Fruit fly (Drosophila melanogaster) whole organism, embryonic: ENCODE measurements around the gene Cad89D.
A peak's percentile ranks its signal among the peaks of the same experiment; 100 is the strongest.

Source experiments
- Ada2b ChIP-seq: fragments of 200-800 bp; sonication (Bioruptor generic); IDR thresholded peaks from 2 replicates; pipeline ENCODE4 v1.3.6; 2022; ENCODE audit warnings: missing biosample characterization, missing genetic modification characterization
- Atf3 ChIP-seq: fragments of 200-800 bp; sonication (Bioruptor generic); optimal IDR thresholded peaks from 3 replicates; lab custom pipeline; 2016; ENCODE audit warnings: missing biosample characterization, missing genetic modification characterization
- Bteb2 ChIP-seq: fragments of 200-800 bp; sonication (Bioruptor generic); optimal IDR thresholded peaks from 2 replicates; lab custom pipeline; 2016; ENCODE audit warnings: missing biosample characterization, missing genetic modification characterization
- C15 ChIP-seq: fragments of 200-800 bp; sonication (Bioruptor generic); IDR thresholded peaks from 3 replicates; pipeline ENCODE4 v1.3.6; 2022; ENCODE audit warnings: missing biosample characterization, missing genetic modification characterization
- CG10274 ChIP-seq: fragments of 200-800 bp; sonication (Bioruptor generic); optimal IDR thresholded peaks from 3 replicates; lab custom pipeline; 2017; ENCODE audit warnings: missing biosample characterization, mild to moderate bottlenecking, missing genetic modification characterization
- CG12744 ChIP-seq: fragments of 200-800 bp; sonication (Bioruptor generic); optimal IDR thresholded peaks from 2 replicates; lab custom pipeline; 2016; ENCODE audit warnings: missing biosample characterization, missing genetic modification characterization
- CG12769 ChIP-seq: fragments of 200-800 bp; sonication (Bioruptor generic); optimal IDR thresholded peaks from 2 replicates; lab custom pipeline; 2019; ENCODE audit warnings: missing biosample characterization, mild to moderate bottlenecking, missing genetic modification characterization, moderate library complexity
- CG14667 ChIP-seq: fragments of 200-800 bp; sonication (Bioruptor generic); IDR thresholded peaks from 2 replicates; pipeline ENCODE4 v1.3.6; 2022; ENCODE audit warnings: missing biosample characterization, missing genetic modification characterization
- CG15011 ChIP-seq: fragments of 200-800 bp; sonication (Bioruptor generic); optimal IDR thresholded peaks from 3 replicates; lab custom pipeline; 2018; ENCODE audit warnings: missing biosample characterization, mild to moderate bottlenecking, missing genetic modification characterization
- CG15269 ChIP-seq: fragments of 200-800 bp; sonication (Bioruptor generic); optimal IDR thresholded peaks from 2 replicates; lab custom pipeline; 2018; ENCODE audit warnings: missing biosample characterization, mild to moderate bottlenecking, missing genetic modification characterization, moderate library complexity
- CG15601 ChIP-seq: fragments of 200-800 bp; sonication (Bioruptor generic); optimal IDR thresholded peaks from 3 replicates; lab custom pipeline; 2019; ENCODE audit warnings: missing biosample characterization, mild to moderate bottlenecking, missing genetic modification characterization, moderate library complexity
- CG16815 ChIP-seq: fragments of 200-800 bp; sonication (Bioruptor generic); optimal IDR thresholded peaks from 3 replicates; lab custom pipeline; 2017; ENCODE audit warnings: missing biosample characterization, mild to moderate bottlenecking, missing genetic modification characterization
- CG2712 ChIP-seq: fragments of 200-800 bp; optimal IDR thresholded peaks from 3 replicates; lab custom pipeline; 2019; ENCODE audit warnings: missing biosample characterization, mild to moderate bottlenecking, missing genetic modification characterization, moderate library complexity
- CG2889 ChIP-seq: fragments of 200-800 bp; sonication (Bioruptor generic); IDR thresholded peaks from 3 replicates; pipeline ENCODE4 v1.3.6; 2022; ENCODE audit warnings: missing biosample characterization, missing genetic modification characterization
- CG3726 ChIP-seq: fragments of 200-800 bp; sonication (Bioruptor generic); IDR thresholded peaks from 3 replicates; pipeline ENCODE4, ENCODE4 v1.3.6; 2022; ENCODE audit warnings: missing biosample characterization, missing genetic modification characterization
- CG4360 ChIP-seq: fragments of 200-800 bp; sonication (Bioruptor generic); IDR thresholded peaks from 2 replicates; pipeline ENCODE4 v1.3.6; 2022; ENCODE audit warnings: missing biosample characterization, missing genetic modification characterization
- CG4854 ChIP-seq: fragments of 200-800 bp; sonication (Bioruptor generic); optimal IDR thresholded peaks from 2 replicates; lab custom pipeline; 2016; ENCODE audit warnings: missing biosample characterization, missing genetic modification characterization, inconsistent platforms
- CG5245 ChIP-seq: fragments of 200-800 bp; sonication (Bioruptor generic); optimal IDR thresholded peaks from 3 replicates; lab custom pipeline; 2016; ENCODE audit warnings: missing biosample characterization, missing genetic modification characterization
- CG8089 ChIP-seq: fragments of 200-800 bp; sonication (Bioruptor generic); optimal IDR thresholded peaks from 3 replicates; lab custom pipeline; 2016; ENCODE audit warnings: missing biosample characterization, missing genetic modification characterization
- CG8281 ChIP-seq: fragments of 200-800 bp; sonication (Bioruptor generic); optimal IDR thresholded peaks from 2 replicates; lab custom pipeline; 2018; ENCODE audit warnings: missing biosample characterization, mild to moderate bottlenecking, missing genetic modification characterization, moderate library complexity
- CG9437 ChIP-seq: fragments of 200-800 bp; sonication (Bioruptor generic); optimal IDR thresholded peaks from 2 replicates; lab custom pipeline; 2018; ENCODE audit warnings: missing biosample characterization, mild to moderate bottlenecking, missing genetic modification characterization
- E2f1 ChIP-seq: fragments of 200-800 bp; sonication (Bioruptor generic); IDR thresholded peaks from 2 replicates; pipeline ENCODE4 v1.3.6; 2022; ENCODE audit warnings: missing biosample characterization, missing genetic modification characterization
- Eip74EF ChIP-seq, 2 experiments: fragments of 200-800 bp in 1 of 2; fragments of >200 bp in 1 of 2; sonication (Bioruptor generic) in 1 of 2; optimal IDR thresholded peaks; 2 replicates each; lab custom pipeline; 2017 to 2019; ENCODE audit warnings: missing biosample characterization in 2 of 2, missing genetic modification characterization in 2 of 2, mild to moderate bottlenecking in 1 of 2, moderate library complexity in 1 of 2
- Fer2 ChIP-seq: fragments of 200-800 bp; sonication (Bioruptor generic); optimal IDR thresholded peaks from 2 replicates; lab custom pipeline; 2018; ENCODE audit warnings: missing biosample characterization, mild to moderate bottlenecking, missing genetic modification characterization, moderate library complexity
- H2.0 ChIP-seq: fragments of 200-800 bp; sonication (Bioruptor generic); IDR thresholded peaks from 2 replicates; pipeline ENCODE4 v1.3.6; 2022; ENCODE audit warnings: missing biosample characterization, missing genetic modification characterization
- Hr51 ChIP-seq, 2 experiments: fragments of 200-800 bp; sonication (Bioruptor generic); optimal IDR thresholded peaks; 2 replicates in 1 of 2; 3 replicates in 1 of 2; lab custom pipeline; 2016 to 2018; ENCODE audit warnings: missing biosample characterization in 2 of 2, missing genetic modification characterization in 2 of 2, mild to moderate bottlenecking in 1 of 2, moderate library complexity in 1 of 2
- NC2β ChIP-seq: fragments of 200-800 bp; sonication (Bioruptor generic); optimal IDR thresholded peaks from 2 replicates; lab custom pipeline; 2016; ENCODE audit warnings: missing biosample characterization, missing genetic modification characterization
- NFAT ChIP-seq: fragments of 200-800 bp; sonication (Bioruptor generic); IDR thresholded peaks from 2 replicates; pipeline ENCODE4 v1.3.6; 2022; ENCODE audit warnings: missing biosample characterization, missing genetic modification characterization
- Nf-YA ChIP-seq: fragments of 200-800 bp; sonication (Bioruptor generic); IDR thresholded peaks from 2 replicates; pipeline ENCODE4 v1.3.6; 2022; ENCODE audit warnings: missing biosample characterization, missing genetic modification characterization
- Ptx1 ChIP-seq: fragments of 200-800 bp; sonication (Bioruptor generic); IDR thresholded peaks from 2 replicates; pipeline ENCODE4 v1.3.6; 2022; ENCODE audit warnings: missing biosample characterization, missing genetic modification characterization
- Sin3A ChIP-seq: fragments of >200 bp; optimal IDR thresholded peaks from 2 replicates; lab custom pipeline; 2018
- ab ChIP-seq: fragments of 200-800 bp; sonication (Bioruptor generic); optimal IDR thresholded peaks from 2 replicates; lab custom pipeline; 2016; ENCODE audit warnings: missing biosample characterization, missing genetic modification characterization
- bbx ChIP-seq: fragments of 200-800 bp; sonication (Bioruptor generic); IDR thresholded peaks from 2 replicates; pipeline ENCODE4 v1.3.6; 2022; ENCODE audit warnings: missing biosample characterization, missing genetic modification characterization; ENCODE audit not compliant: partially characterized antibody
- cad ChIP-seq: fragments of >200 bp; optimal IDR thresholded peaks from 2 replicates; lab custom pipeline; 2017; ENCODE audit warnings: missing biosample characterization, missing genetic modification characterization
- cg ChIP-seq: fragments of 200-800 bp; sonication (Bioruptor generic); optimal IDR thresholded peaks from 3 replicates; lab custom pipeline; 2019; ENCODE audit warnings: missing biosample characterization, mild to moderate bottlenecking, missing genetic modification characterization, moderate library complexity
- chinmo ChIP-seq: fragments of 200-800 bp; sonication (Bioruptor generic); IDR thresholded peaks from 4 replicates; pipeline ENCODE4 v1.3.6; 2022; ENCODE audit warnings: missing biosample characterization, missing genetic modification characterization; ENCODE audit not compliant: partially characterized antibody
- fd96Cb ChIP-seq: fragments of 200-800 bp; sonication (Bioruptor generic); optimal IDR thresholded peaks from 2 replicates; lab custom pipeline; 2018; ENCODE audit warnings: missing biosample characterization, mild to moderate bottlenecking, missing genetic modification characterization, moderate library complexity
- fru ChIP-seq: fragments of >200 bp; optimal IDR thresholded peaks from 2 replicates; lab custom pipeline; 2017
- gcm ChIP-seq: fragments of 200-800 bp; sonication (Bioruptor generic); optimal IDR thresholded peaks from 2 replicates; lab custom pipeline; 2019; ENCODE audit warnings: missing biosample characterization, mild to moderate bottlenecking, missing genetic modification characterization, moderate library complexity
- gcm2 ChIP-seq: fragments of 200-800 bp; sonication (Bioruptor generic); optimal IDR thresholded peaks from 2 replicates; lab custom pipeline; 2016; ENCODE audit warnings: missing biosample characterization, missing genetic modification characterization
- gem ChIP-seq: fragments of 200-800 bp; sonication (Bioruptor generic); optimal IDR thresholded peaks from 2 replicates; lab custom pipeline; 2019; ENCODE audit warnings: missing biosample characterization, mild to moderate bottlenecking, missing genetic modification characterization, moderate library complexity
- gfzf ChIP-seq: fragments of 200-800 bp; sonication (Bioruptor generic); optimal IDR thresholded peaks from 2 replicates; lab custom pipeline; 2016; ENCODE audit warnings: missing biosample characterization, mild to moderate bottlenecking, missing genetic modification characterization, moderate library complexity
- grn ChIP-seq: fragments of 200-800 bp; sonication (Bioruptor generic); optimal IDR thresholded peaks from 3 replicates; lab custom pipeline; 2017; ENCODE audit warnings: missing biosample characterization, missing genetic modification characterization
- hbn ChIP-seq: fragments of 200-800 bp; sonication (Bioruptor generic); IDR thresholded peaks from 2 replicates; pipeline ENCODE4 v1.3.6; 2022; ENCODE audit warnings: missing biosample characterization, missing genetic modification characterization; ENCODE audit not compliant: partially characterized antibody
- lov ChIP-seq, 2 experiments: fragments of 200-800 bp in 1 of 2; fragments of >200 bp in 1 of 2; sonication (Bioruptor generic) in 1 of 2; IDR thresholded peaks in 1 of 2; optimal IDR thresholded peaks in 1 of 2; 2 replicates in 1 of 2; 3 replicates in 1 of 2; pipeline versions ENCODE4 v1.3.6 to Lab custom; 2017 to 2022; ENCODE audit warnings: missing biosample characterization in 1 of 2, missing genetic modification characterization in 1 of 2
- nerfin-2 ChIP-seq: fragments of 200-800 bp; sonication (Bioruptor generic); IDR thresholded peaks from 2 replicates; pipeline ENCODE4 v1.3.6; 2022; ENCODE audit warnings: missing biosample characterization, missing genetic modification characterization; ENCODE audit not compliant: partially characterized antibody
- pzg ChIP-seq: fragments of 200-800 bp; sonication (Bioruptor generic); optimal IDR thresholded peaks from 3 replicates; lab custom pipeline; 2018; ENCODE audit warnings: missing biosample characterization, mild to moderate bottlenecking, missing genetic modification characterization, moderate library complexity
- sc ChIP-seq, 3 experiments: fragments of >200 bp in 2 of 3; fragments of 200-800 bp in 1 of 3; sonication (Bioruptor generic) in 1 of 3; optimal IDR thresholded peaks; 2 replicates in 2 of 3; 3 replicates in 1 of 3; lab custom pipeline; 2017; ENCODE audit warnings: mild to moderate bottlenecking in 1 of 3, missing biosample characterization in 1 of 3, missing genetic modification characterization in 1 of 3, missing genetic modification reagents in 1 of 3
- sr ChIP-seq: fragments of 200-800 bp; sonication (Bioruptor generic); IDR thresholded peaks from 3 replicates; pipeline ENCODE4 v1.3.6; 2022; ENCODE audit warnings: missing biosample characterization, missing genetic modification characterization
- tx ChIP-seq: fragments of 200-800 bp; sonication (Bioruptor generic); optimal IDR thresholded peaks from 2 replicates; lab custom pipeline; 2016; ENCODE audit warnings: missing biosample characterization, missing genetic modification characterization

Gene Cad89D

DNA sequence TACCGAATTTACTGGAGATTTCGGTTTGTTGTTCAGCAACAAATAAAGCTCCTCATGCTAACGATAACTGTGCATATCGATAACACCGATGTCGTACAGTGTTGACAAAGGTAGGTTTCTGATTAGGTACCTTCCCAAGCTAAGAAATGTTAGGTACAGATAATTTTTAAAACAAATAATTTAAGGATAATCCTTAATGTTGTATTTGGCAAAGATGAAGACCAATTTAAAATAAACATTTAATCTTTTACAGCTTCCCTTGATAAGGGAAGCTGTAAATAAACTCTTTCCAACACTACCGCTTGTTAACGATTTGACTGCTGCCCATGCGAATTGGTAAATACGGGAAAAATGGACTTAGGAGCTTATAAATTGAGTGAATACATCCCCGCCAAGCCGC, 52.3 kb downstream of the Cad89D start, which contains the start of the genes Ttc1 and CG14882 (continued):
- TF ChIP-seq Hr51 (GFP tag; optimal IDR thresholded peaks at IDR 0.05; lab: Kevin White, UChicago) (peak in 1 of 2 experiments; percentile 88), NFAT (GFP tag; lab: Robert Waterston, UW) (peak; percentile 82), ab (GFP tag; lab: Kevin White, UChicago) (peak; percentile 32), CG2889 (GFP tag; lab: Robert Waterston, UW) (peak; percentile 91), CG9437 (peak; percentile 74), cad (GFP tag; lab: Kevin White, UChicago) (no peak), Atf3 (GFP tag; lab: Kevin White, UChicago) (peak; percentile 53), CG10274 (GFP tag; lab: Kevin White, UChicago) (no peak), fru (lab: Kevin White, UChicago) (no peak), Ada2b (GFP tag; lab: Robert Waterston, UW) (peak; percentile 34; the same call in 1 of the 2 replicates), CG4854 (GFP tag; lab: Kevin White, UChicago) (peak; percentile 66), CG12769 (tag; lab: Kevin White, UChicago) (no peak), gem (peak; percentile 91), tx (GFP tag; lab: Kevin White, UChicago) (peak; percentile 86), H2.0 (GFP tag; lab: Robert Waterston, UW) (peak; percentile 92), E2f1 (peak; percentile 70), gfzf (GFP tag; lab: Kevin White, UChicago) (peak; percentile 13), NC2β (GFP tag; lab: Kevin White, UChicago) (peak; percentile 59), CG5245 (peak; percentile 47), CG15011 (GFP tag; lab: Kevin White, UChicago) (no peak), Bteb2 (GFP tag; lab: Kevin White, UChicago) (peak; percentile 92), gcm (GFP tag; lab: Kevin White, UChicago) (peak; percentile 76), chinmo (GFP tag; lab: Robert Waterston, UW) (no peak), nerfin-2 (GFP tag; lab: Robert Waterston, UW) (peak; percentile 30; the same call in 1 of the 2 replicates), CG8281 (no peak), CG15601 (tag; lab: Kevin White, UChicago) (peak; percentile 68), grn (GFP tag; lab: Kevin White, UChicago) (no peak), CG2712 (tag; lab: Kevin White, UChicago) (peak; percentile 80), Sin3A (no peak), lov (optimal IDR thresholded peaks at IDR 0.05; lab: Kevin White, UChicago) (no peak), lov (GFP tag; IDR thresholded peaks at IDR 0.05; lab: Robert Waterston, UW) (no peak), CG14667 (GFP tag; lab: Robert Waterston, UW) (no peak; the same call in 1 of the 2 replicates), sc (optimal IDR thresholded peaks at IDR 0.05; lab: Kevin White, UChicago) (no peak), sc (GFP tag; optimal IDR thresholded peaks at IDR 0.05; lab: Kevin White, UChicago) (peak; percentile 61), Fer2 (tag; lab: Kevin White, UChicago) (peak; percentile 63), gcm2 (GFP tag; lab: Kevin White, UChicago) (peak; percentile 42), hbn (GFP tag; lab: Robert Waterston, UW) (peak; percentile 58), CG8089 (peak; percentile 76), CG4360 (GFP tag; lab: Robert Waterston, UW) (peak; percentile 45; the same call in 1 of the 2 replicates), Ptx1 (GFP tag; lab: Robert Waterston, UW) (peak; percentile 91), CG16815 (GFP tag; lab: Kevin White, UChicago) (peak; percentile 56), cg (GFP tag; lab: Kevin White, UChicago) (no peak), CG12744 (peak; percentile 77), CG15269 (no peak), bbx (GFP tag; lab: Robert Waterston, UW) (peak; percentile 74), sr (peak; percentile 57; the same call in 2 of the 3 replicates), Nf-YA (GFP tag; lab: Robert Waterston, UW) (no peak), C15 (GFP tag; lab: Robert Waterston, UW) (no peak; the same call in 2 of the 3 replicates), CG3726 (peak; percentile 68; the same call in 2 of the 3 replicates), pzg (GFP tag; lab: Kevin White, UChicago) (peak; percentile 49), Eip74EF (GFP tag; optimal IDR thresholded peaks at IDR 0.05; lab: Kevin White, UChicago) (no peak), fd96Cb (tag; lab: Kevin White, UChicago) (peak; percentile 51)
